Worm (Caenorhabditis elegans): Measurements from ENCODE around the gene try-13.

DNA sequence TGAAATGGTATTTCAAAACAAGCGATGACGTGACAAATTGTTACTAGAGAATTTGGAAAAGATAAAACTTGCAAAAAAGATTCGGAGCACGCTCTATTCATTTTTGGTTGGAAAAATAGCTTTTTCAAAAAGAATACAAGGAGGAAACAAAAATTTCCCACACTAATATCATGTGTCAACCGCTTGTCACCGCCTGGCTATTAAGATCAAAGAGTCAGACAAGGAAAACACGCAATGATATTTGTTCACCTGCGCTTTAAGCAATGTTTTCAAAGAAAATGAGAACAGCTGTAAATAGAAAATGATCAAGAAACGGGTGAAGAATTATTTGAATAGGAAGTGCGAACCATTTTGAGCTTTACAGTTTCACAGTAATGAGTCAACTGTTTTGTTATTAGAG, 36.9 kb downstream of the try-13 start, which contains the start of gene srh-125:
- no peak for TF ChIP-seq tlf-1 (GFP tag; optimal IDR thresholded peaks at IDR 0.05)
- no peak for TF ChIP-seq lag-1 (GFP tag; IDR thresholded peaks at IDR 0.05)
